Fruit fly (Drosophila melanogaster): Measurements from ENCODE around the gene oaf.
A peak's percentile ranks its signal among the peaks of the same experiment; 100 is the strongest.

Gene oaf

dm6 chr2L:2501823-2502222 is 9.1 kb downstream of the oaf start (continued):
- TF ChIP-seq br (optimal IDR thresholded peaks at IDR 0.05) (no peak), Ptx1 (GFP tag; IDR thresholded peaks at IDR 0.05) (peak; percentile 54), Med (GFP tag) (peak; percentile 64), ci (GFP tag; IDR thresholded peaks at IDR 0.05) (0 out of 3 replicates have a peak, but pooled peaks have one; percentile 16), CG11247 (GFP tag; IDR thresholded peaks at IDR 0.05) (no peak), Hsf (GFP tag; optimal IDR thresholded peaks at IDR 0.05) (peak; percentile 6), CG6272 (GFP tag; IDR thresholded peaks at IDR 0.05) (no peak), Dbx (GFP tag; IDR thresholded peaks at IDR 0.05) (peak; percentile 35; the same call in 1 of the 3 replicates), CG6765 (GFP tag; optimal IDR thresholded peaks at IDR 0.05) (no peak), ATbp (GFP tag; optimal IDR thresholded peaks at IDR 0.05) (no peak), chn (GFP tag; optimal IDR thresholded peaks at IDR 0.05) (no peak), dmrt99B (tag; optimal IDR thresholded peaks at IDR 0.05) (peak; percentile 38), fd3F (GFP tag; optimal IDR thresholded peaks at IDR 0.05) (no peak), ranshi (GFP tag; IDR thresholded peaks at IDR 0.05) (peak; percentile 27; the same call in 1 of the 2 replicates), Dek (tag; optimal IDR thresholded peaks at IDR 0.05) (no peak), row (GFP tag; IDR thresholded peaks at IDR 0.05) (peak; percentile 52; the same call in 2 of the 3 replicates), Hr51 (GFP tag; optimal IDR thresholded peaks at IDR 0.05) (peak in 1 of 2 experiments; percentile 22), CG7556 (GFP tag; optimal IDR thresholded peaks at IDR 0.05) (peak; percentile 39), grau (tag; optimal IDR thresholded peaks at IDR 0.05) (peak; percentile 9), slbo (GFP tag; IDR thresholded peaks at IDR 0.05) (peak; percentile 55), dysf (GFP tag; IDR thresholded peaks at IDR 0.05) (peak; percentile 42; the same call in 2 of the 3 replicates), crol (GFP tag; IDR thresholded peaks at IDR 0.05) (no peak), Tbp (GFP tag; optimal IDR thresholded peaks at IDR 0.05) (no peak), CG6175 (GFP tag; IDR thresholded peaks at IDR 0.05) (no peak), CG15269 (tag; optimal IDR thresholded peaks at IDR 0.05) (peak; percentile 28), sens (GFP tag) (peak; percentile 48), CG4328 (GFP tag; optimal IDR thresholded peaks at IDR 0.05) (no peak), CG7357 (GFP tag; IDR thresholded peaks at IDR 0.05) (peak; percentile 29; the same call in 1 of the 3 replicates), Hmx (GFP tag; optimal IDR thresholded peaks at IDR 0.05) (no peak), yki (optimal IDR thresholded peaks at IDR 0.05) (no peak), ttk (GFP tag; IDR thresholded peaks at IDR 0.05) (no peak), CG7839 (tag; optimal IDR thresholded peaks at IDR 0.05) (peak; percentile 35), CG14014 (GFP tag; IDR thresholded peaks at IDR 0.05) (0 out of 2 replicates have a peak, but pooled peaks have one; percentile 36), CG2678 (tag; optimal IDR thresholded peaks at IDR 0.05) (peak; percentile 56), Rfx (GFP tag; IDR thresholded peaks at IDR 0.05) (0 out of 2 replicates have a peak, but pooled peaks have one; percentile 35), Six4 (GFP tag; optimal IDR thresholded peaks at IDR 0.05) (no peak), CG7745 (tag; optimal IDR thresholded peaks at IDR 0.05) (no peak), CG6654 (GFP tag; optimal IDR thresholded peaks at IDR 0.05) (no peak), Sox102F (GFP tag; optimal IDR thresholded peaks at IDR 0.05) (peak; percentile 19), BtbVII (GFP tag; optimal IDR thresholded peaks at IDR 0.05) (peak; percentile 3), Sry-δ (GFP tag; optimal IDR thresholded peaks at IDR 0.05) (no peak), dm (GFP tag; optimal IDR thresholded peaks at IDR 0.05) (no peak), Sry-β (GFP tag; optimal IDR thresholded peaks at IDR 0.05) (no peak), CG2120 (GFP tag; optimal IDR thresholded peaks at IDR 0.05) (peak; percentile 63), dati (GFP tag; IDR thresholded peaks at IDR 0.05) (no peak), CG10321 (GFP tag; IDR thresholded peaks at IDR 0.05) (no peak), Ssrp (tag; optimal IDR thresholded peaks at IDR 0.05) (no peak), Fer1 (GFP tag; optimal IDR thresholded peaks at IDR 0.05) (peak; percentile 64), gfzf (GFP tag; optimal IDR thresholded peaks at IDR 0.05) (no peak), CG17829 (tag; optimal IDR thresholded peaks at IDR 0.05) (no peak), Fer2 (tag; optimal IDR thresholded peaks at IDR 0.05) (no peak), CG14050 (GFP tag; IDR thresholded peaks at IDR 0.05) (0 out of 3 replicates have a peak, but pooled peaks have one; percentile 17)
